Fruit fly (Drosophila melanogaster) whole organism, wandering third instar larva: ENCODE results near the gene Unc50.

Source experiments
- Abd-B ChIP-seq: fragments of >200 bp; optimal IDR thresholded peaks from 2 replicates; lab custom pipeline; 2017; ENCODE audit warnings: missing biosample characterization, missing genetic modification characterization
- HLH106 ChIP-seq: fragments of 200-800 bp; optimal IDR thresholded peaks from 3 replicates; lab custom pipeline; 2019; ENCODE audit warnings: missing biosample characterization, mild to moderate bottlenecking, missing genetic modification characterization, moderate library complexity
- Hr78 ChIP-seq: fragments of >200 bp; optimal IDR thresholded peaks from 2 replicates; lab custom pipeline; 2017; ENCODE audit warnings: missing biosample characterization, missing genetic modification characterization
- OdsH ChIP-seq: fragments of 200-800 bp; sonication (Bioruptor generic); optimal IDR thresholded peaks from 2 replicates; lab custom pipeline; 2016; ENCODE audit warnings: missing biosample characterization, mild to moderate bottlenecking, missing genetic modification characterization
- fru ChIP-seq: fragments of 200-800 bp; sonication (Bioruptor generic); optimal IDR thresholded peaks from 3 replicates; lab custom pipeline; 2016; ENCODE audit warnings: missing biosample characterization, mild to moderate bottlenecking, missing genetic modification characterization
- h ChIP-seq: fragments of 200-800 bp; sonication (Bioruptor generic); optimal IDR thresholded peaks from 3 replicates; lab custom pipeline; 2016; ENCODE audit warnings: missing biosample characterization, mild to moderate bottlenecking, missing genetic modification characterization
- psq ChIP-seq: fragments of 200-800 bp; sonication (Bioruptor generic); optimal IDR thresholded peaks from 3 replicates; lab custom pipeline; 2017; ENCODE audit warnings: missing biosample characterization, mild to moderate bottlenecking, missing genetic modification characterization, moderate library complexity
- sv ChIP-seq: fragments of 200-800 bp; sonication (Bioruptor generic); optimal IDR thresholded peaks from 3 replicates; lab custom pipeline; 2016; ENCODE audit warnings: missing biosample characterization, missing genetic modification characterization
- tai ChIP-seq: sonication (Bioruptor generic); optimal IDR thresholded peaks from 2 replicates; lab custom pipeline; 2016; ENCODE audit warnings: missing biosample characterization, missing genetic modification characterization

DNA sequence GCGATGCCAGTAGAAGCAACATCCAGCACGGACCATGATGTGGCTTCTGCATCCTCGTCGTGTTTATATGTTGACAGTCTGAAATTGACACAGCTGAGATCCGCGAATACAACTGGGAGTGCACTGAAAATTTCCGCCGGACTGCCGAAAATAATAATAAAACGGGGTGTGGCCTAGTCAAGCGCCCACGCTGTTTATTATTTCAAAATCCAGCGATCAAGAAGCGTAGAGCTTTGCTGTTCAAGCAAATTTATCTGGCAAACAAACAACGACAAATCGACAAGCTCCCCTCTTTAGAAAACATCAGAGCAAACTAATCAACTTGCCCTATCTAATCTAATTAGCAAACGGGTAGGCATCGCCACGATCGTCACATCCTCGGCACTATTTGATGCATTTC is 22.4 kb downstream of the Unc50 start:
- TF ChIP-seq sv (GFP tag; lab: Kevin White, UChicago) = no peak
- peak; percentile 55 for TF ChIP-seq h (GFP tag; lab: Kevin White, UChicago)
- TF ChIP-seq tai (GFP tag; lab: Kevin White, UChicago) = no peak
- TF ChIP-seq Hr78 (GFP tag; lab: Kevin White, UChicago) = no peak
- no peak for TF ChIP-seq fru (GFP tag; lab: Kevin White, UChicago)
- TF ChIP-seq psq (GFP tag; lab: Kevin White, UChicago) = no peak
- TF ChIP-seq HLH106 = no peak
- no peak for TF ChIP-seq OdsH (GFP tag; lab: Kevin White, UChicago)
- TF ChIP-seq Abd-B (GFP tag; lab: Kevin White, UChicago) = no peak
